Fruit fly (Drosophila melanogaster) whole organism, embryonic: ENCODE data around the gene yl.

Source experiments
- Bdp1 ChIP-seq: fragments of 200-800 bp; sonication (Bioruptor generic); optimal IDR thresholded peaks from 3 replicates; lab custom pipeline; 2016; ENCODE audit warnings: missing biosample characterization, missing genetic modification characterization
- CG12744 ChIP-seq: fragments of 200-800 bp; sonication (Bioruptor generic); optimal IDR thresholded peaks from 2 replicates; lab custom pipeline; 2016; ENCODE audit warnings: missing biosample characterization, missing genetic modification characterization
- CG13287 ChIP-seq: fragments of 200-800 bp; sonication (Bioruptor generic); IDR thresholded peaks from 2 replicates; pipeline ENCODE4 v1.3.6; 2022; ENCODE audit warnings: missing biosample characterization, missing genetic modification characterization; ENCODE audit not compliant: partially characterized antibody
- CG1529 ChIP-seq: fragments of 200-800 bp; sonication (Bioruptor generic); optimal IDR thresholded peaks from 3 replicates; lab custom pipeline; 2018; ENCODE audit warnings: missing biosample characterization, missing genetic modification characterization
- CG17359 ChIP-seq: fragments of 200-800 bp; sonication (Bioruptor generic); optimal IDR thresholded peaks from 3 replicates; lab custom pipeline; 2018; ENCODE audit warnings: missing biosample characterization, mild to moderate bottlenecking, missing genetic modification characterization, moderate library complexity
- CG17568 ChIP-seq: fragments of 200-800 bp; sonication (Bioruptor generic); optimal IDR thresholded peaks from 2 replicates; lab custom pipeline; 2018; ENCODE audit warnings: missing biosample characterization, mild to moderate bottlenecking, missing genetic modification characterization, moderate library complexity
- CG1792 ChIP-seq: fragments of 200-800 bp; sonication (Bioruptor generic); optimal IDR thresholded peaks from 2 replicates; lab custom pipeline; 2016; ENCODE audit warnings: missing biosample characterization, missing genetic modification characterization
- CG31224 ChIP-seq: fragments of 200-800 bp; sonication (Bioruptor generic); IDR thresholded peaks from 2 replicates; pipeline ENCODE4 v1.3.6; 2022; ENCODE audit warnings: missing biosample characterization, missing genetic modification characterization
- CG32532 ChIP-seq: fragments of 200-800 bp; sonication (Bioruptor generic); IDR thresholded peaks from 2 replicates; pipeline ENCODE4 v1.3.6; 2022; ENCODE audit warnings: missing biosample characterization, missing genetic modification characterization
- CG3407 ChIP-seq: fragments of 200-800 bp; sonication (Bioruptor generic); optimal IDR thresholded peaks from 2 replicates; lab custom pipeline; 2018; ENCODE audit warnings: missing biosample characterization, mild to moderate bottlenecking, missing genetic modification characterization
- CG4360 ChIP-seq: fragments of 200-800 bp; sonication (Bioruptor generic); IDR thresholded peaks from 2 replicates; pipeline ENCODE4 v1.3.6; 2022; ENCODE audit warnings: missing biosample characterization, missing genetic modification characterization
- CG4404 ChIP-seq: fragments of 200-800 bp; sonication (Bioruptor generic); IDR thresholded peaks from 2 replicates; pipeline ENCODE4 v1.3.6; 2022; ENCODE audit warnings: missing biosample characterization, missing genetic modification characterization
- CG4617 ChIP-seq: fragments of 200-800 bp; sonication (Bioruptor generic); optimal IDR thresholded peaks from 3 replicates; lab custom pipeline; 2016; ENCODE audit warnings: missing biosample characterization, missing genetic modification characterization, borderline replicate concordance
- CG5180 ChIP-seq: fragments of 200-800 bp; sonication (Bioruptor generic); optimal IDR thresholded peaks from 3 replicates; lab custom pipeline; 2017; ENCODE audit warnings: missing biosample characterization, missing genetic modification characterization, mild to moderate bottlenecking, moderate library complexity, missing genetic modification reagents
- CG7372 ChIP-seq: fragments of 200-800 bp; sonication (Bioruptor generic); IDR thresholded peaks from 2 replicates; pipeline ENCODE4 v1.3.6; 2022; ENCODE audit warnings: missing biosample characterization, missing genetic modification characterization
- CG8290 ChIP-seq, 3 experiments: fragments of 200-800 bp; sonication (Bioruptor generic); optimal IDR thresholded peaks; 2 replicates each; lab custom pipeline; 2016 to 2019; ENCODE audit warnings: missing biosample characterization in 3 of 3, missing genetic modification characterization in 3 of 3, mild to moderate bottlenecking in 2 of 3, moderate library complexity in 1 of 3
- CG8924 ChIP-seq: fragments of 200-800 bp; optimal IDR thresholded peaks from 3 replicates; lab custom pipeline; 2019; ENCODE audit warnings: missing biosample characterization, mild to moderate bottlenecking, missing genetic modification characterization, moderate library complexity
- CTCF ChIP-seq: fragments of 200-800 bp; sonication (Bioruptor generic); optimal IDR thresholded peaks from 2 replicates; lab custom pipeline; 2017; ENCODE audit warnings: missing biosample characterization, mild to moderate bottlenecking, missing genetic modification characterization, moderate library complexity
- Dad ChIP-seq: fragments of 200-800 bp; sonication (Bioruptor generic); optimal IDR thresholded peaks from 3 replicates; lab custom pipeline; 2016; ENCODE audit warnings: missing biosample characterization, missing genetic modification characterization
- Drgx ChIP-seq: fragments of 200-800 bp; sonication (Bioruptor generic); IDR thresholded peaks from 2 replicates; pipeline ENCODE4 v1.3.6; 2022; ENCODE audit warnings: missing biosample characterization, missing genetic modification characterization
- HLH3B ChIP-seq: fragments of 200-800 bp; sonication (Bioruptor generic); IDR thresholded peaks from 2 replicates; pipeline ENCODE4 v1.3.6; 2022; ENCODE audit warnings: missing biosample characterization, missing genetic modification characterization
- Hmx ChIP-seq: fragments of 200-800 bp; sonication (Bioruptor generic); optimal IDR thresholded peaks from 2 replicates; lab custom pipeline; 2016; ENCODE audit warnings: missing biosample characterization, missing genetic modification characterization
- Hr39 ChIP-seq: fragments of >200 bp; optimal IDR thresholded peaks from 2 replicates; lab custom pipeline; 2017
- Lim3 ChIP-seq: fragments of 200-800 bp; sonication (Bioruptor generic); IDR thresholded peaks from 2 replicates; pipeline ENCODE4 v1.3.6; 2022; ENCODE audit warnings: missing biosample characterization, missing genetic modification characterization
- Med ChIP-seq: fragments of 200-800 bp; sonication (Bioruptor generic); peaks from one replicate; lab custom pipeline; 2016; ENCODE audit warnings: missing biosample characterization, missing genetic modification characterization, mild to moderate bottlenecking, inconsistent platforms, moderate library complexity
- Oli ChIP-seq: fragments of 200-800 bp; sonication (Bioruptor generic); optimal IDR thresholded peaks from 2 replicates; lab custom pipeline; 2018; ENCODE audit warnings: missing biosample characterization, mild to moderate bottlenecking, missing genetic modification characterization, moderate library complexity
- Optix ChIP-seq: fragments of 200-800 bp; sonication (Bioruptor generic); IDR thresholded peaks from 3 replicates; pipeline ENCODE4 v1.3.6; 2022; ENCODE audit warnings: missing biosample characterization, missing genetic modification characterization
- PHDP ChIP-seq: fragments of 200-800 bp; sonication (Bioruptor generic); optimal IDR thresholded peaks from 3 replicates; lab custom pipeline; 2018; ENCODE audit warnings: missing biosample characterization, mild to moderate bottlenecking, missing genetic modification characterization, moderate library complexity
- Six4 ChIP-seq: fragments of 200-800 bp; sonication (Bioruptor generic); optimal IDR thresholded peaks from 2 replicates; lab custom pipeline; 2016; ENCODE audit warnings: missing biosample characterization, missing genetic modification characterization
- Ssrp ChIP-seq: fragments of 200-800 bp; sonication (Bioruptor generic); optimal IDR thresholded peaks from 2 replicates; lab custom pipeline; 2018; ENCODE audit warnings: missing biosample characterization, mild to moderate bottlenecking, missing genetic modification characterization, moderate library complexity
- Trl ChIP-seq, 3 experiments: fragments of >200 bp in 2 of 3; fragments of 200-800 bp in 1 of 3; sonication (Bioruptor generic) in 1 of 3; optimal IDR thresholded peaks; 2 replicates in 1 of 3; 3 replicates in 2 of 3; lab custom pipeline; 2016 to 2017; ENCODE audit warnings: missing biosample characterization in 1 of 3, missing genetic modification characterization in 1 of 3
- aop ChIP-seq: fragments of 200-800 bp; sonication (Bioruptor generic); IDR thresholded peaks from 2 replicates; pipeline ENCODE4 v1.3.6; 2022; ENCODE audit warnings: missing biosample characterization, missing genetic modification characterization
- ash1 ChIP-seq: fragments of 200-800 bp; sonication (Bioruptor generic); optimal IDR thresholded peaks from 2 replicates; lab custom pipeline; 2018; ENCODE audit warnings: missing biosample characterization, mild to moderate bottlenecking, missing genetic modification characterization
- cg ChIP-seq: fragments of 200-800 bp; sonication (Bioruptor generic); optimal IDR thresholded peaks from 3 replicates; lab custom pipeline; 2019; ENCODE audit warnings: missing biosample characterization, mild to moderate bottlenecking, missing genetic modification characterization, moderate library complexity
- chinmo ChIP-seq: fragments of 200-800 bp; sonication (Bioruptor generic); IDR thresholded peaks from 4 replicates; pipeline ENCODE4 v1.3.6; 2022; ENCODE audit warnings: missing biosample characterization, missing genetic modification characterization; ENCODE audit not compliant: partially characterized antibody
- dmrt99B ChIP-seq: fragments of 200-800 bp; sonication (Bioruptor generic); optimal IDR thresholded peaks from 2 replicates; lab custom pipeline; 2018; ENCODE audit warnings: missing biosample characterization, mild to moderate bottlenecking, missing genetic modification characterization, moderate library complexity
- klu ChIP-seq: fragments of 200-800 bp; sonication (Bioruptor generic); IDR thresholded peaks from 2 replicates; pipeline ENCODE4 v1.3.6; 2022; ENCODE audit warnings: missing biosample characterization, missing genetic modification characterization
- lab ChIP-seq: fragments of 200-800 bp; sonication (Bioruptor generic); optimal IDR thresholded peaks from 3 replicates; lab custom pipeline; 2017; ENCODE audit warnings: missing biosample characterization, missing genetic modification characterization, mild to moderate bottlenecking, moderate library complexity, missing genetic modification reagents
- nau ChIP-seq: fragments of 200-800 bp; sonication (Bioruptor generic); optimal IDR thresholded peaks from 3 replicates; lab custom pipeline; 2017; ENCODE audit warnings: missing biosample characterization, mild to moderate bottlenecking, missing genetic modification characterization, missing genetic modification reagents
- nerfin-1 ChIP-seq: fragments of 200-800 bp; sonication (Bioruptor generic); optimal IDR thresholded peaks from 3 replicates; lab custom pipeline; 2019; ENCODE audit warnings: missing biosample characterization, mild to moderate bottlenecking, missing genetic modification characterization, moderate library complexity
- nom ChIP-seq: fragments of 200-800 bp; sonication (Bioruptor generic); optimal IDR thresholded peaks from 2 replicates; lab custom pipeline; 2017; ENCODE audit warnings: missing biosample characterization, missing genetic modification characterization, mild to moderate bottlenecking, moderate library complexity, missing genetic modification reagents
- odd ChIP-seq: fragments of 200-800 bp; sonication (Bioruptor generic); optimal IDR thresholded peaks from 2 replicates; lab custom pipeline; 2017; ENCODE audit warnings: missing biosample characterization, mild to moderate bottlenecking, missing genetic modification characterization
- onecut ChIP-seq: fragments of 200-800 bp; sonication (Bioruptor generic); IDR thresholded peaks from 2 replicates; pipeline ENCODE4 v1.3.6; 2022; ENCODE audit warnings: missing biosample characterization, missing genetic modification characterization
- run ChIP-seq: fragments of 200-800 bp; sonication (Bioruptor generic); optimal IDR thresholded peaks from 3 replicates; lab custom pipeline; 2018; ENCODE audit warnings: missing biosample characterization, mild to moderate bottlenecking, missing genetic modification characterization
- shn ChIP-seq: fragments of 200-800 bp; sonication (Bioruptor generic); optimal IDR thresholded peaks from 3 replicates; lab custom pipeline; 2016; ENCODE audit warnings: missing biosample characterization, missing genetic modification characterization
- slp2 ChIP-seq: fragments of 200-800 bp; sonication (Bioruptor generic); optimal IDR thresholded peaks from 2 replicates; lab custom pipeline; 2016; ENCODE audit warnings: missing biosample characterization, missing genetic modification characterization
- tx ChIP-seq: fragments of 200-800 bp; sonication (Bioruptor generic); optimal IDR thresholded peaks from 2 replicates; lab custom pipeline; 2016; ENCODE audit warnings: missing biosample characterization, missing genetic modification characterization
- unpg ChIP-seq: fragments of 200-800 bp; sonication (Bioruptor generic); optimal IDR thresholded peaks from 3 replicates; lab custom pipeline; 2018; ENCODE audit warnings: missing biosample characterization, mild to moderate bottlenecking, missing genetic modification characterization, moderate library complexity
- zf30C ChIP-seq: fragments of 200-800 bp; sonication (Bioruptor generic); optimal IDR thresholded peaks from 3 replicates; lab custom pipeline; 2018; ENCODE audit warnings: missing biosample characterization, mild to moderate bottlenecking, missing genetic modification characterization

yl gene

DNA sequence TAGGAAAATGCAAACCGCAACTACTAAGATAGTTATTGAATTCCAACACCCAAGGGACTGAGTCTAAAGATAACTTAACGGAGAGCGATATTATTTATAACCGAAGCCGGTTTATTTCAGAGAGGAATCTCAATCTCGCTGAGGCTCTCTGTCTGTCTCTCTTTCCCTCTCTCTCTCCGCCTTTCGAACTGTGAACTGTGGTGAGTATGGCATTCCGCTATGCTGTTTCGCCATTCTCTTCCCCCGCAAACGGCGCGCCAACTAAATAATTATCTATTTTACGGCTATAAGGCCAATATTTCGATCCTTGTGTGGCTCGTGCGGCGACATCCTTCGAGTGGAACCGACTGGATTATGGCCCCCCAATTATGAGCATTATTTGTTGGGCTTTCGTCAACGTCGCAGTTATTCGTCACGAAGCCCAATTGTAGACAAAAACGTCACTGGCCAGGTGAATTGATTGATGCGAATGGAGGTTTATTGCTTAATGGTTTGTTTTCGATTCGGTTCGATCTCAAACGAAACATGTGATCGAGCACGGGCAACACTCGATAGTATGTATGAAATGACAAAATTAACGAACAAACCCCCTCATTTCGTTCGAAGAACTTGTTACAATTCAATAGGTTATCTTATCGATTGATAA lies 19.3 kb downstream of the yl start (continued):
- TF ChIP-seq CG32532 (GFP tag; lab: Robert Waterston, UW) = peak; percentile 11; the same call in 1 of the 2 replicates
- TF ChIP-seq CG8924 = no peak
- TF ChIP-seq CTCF (GFP tag; lab: Kevin White, UChicago) = no peak
- peak; percentile 4 for TF ChIP-seq cg (GFP tag; lab: Kevin White, UChicago)
- TF ChIP-seq Trl (optimal IDR thresholded peaks at IDR 0.05; lab: Kevin White, UChicago) = peak; percentile 85 to 94
- no peak for TF ChIP-seq Trl (GFP tag; optimal IDR thresholded peaks at IDR 0.05; lab: Kevin White, UChicago)
- peak; percentile 62 for TF ChIP-seq nerfin-1 (tag; lab: Kevin White, UChicago)
- no peak for TF ChIP-seq Dad (GFP tag; lab: Kevin White, UChicago)
- peak; percentile 69 for TF ChIP-seq nom (GFP tag; lab: Kevin White, UChicago)
- peak; percentile 92 for TF ChIP-seq CG5180 (GFP tag; lab: Kevin White, UChicago)
- TF ChIP-seq run (tag; lab: Kevin White, UChicago) = no peak
- no peak for TF ChIP-seq tx
- TF ChIP-seq ash1 (GFP tag; lab: Kevin White, UChicago) = no peak
- TF ChIP-seq CG8290 (GFP tag; optimal IDR thresholded peaks at IDR 0.05; lab: Kevin White, UChicago) = no peak
- peak in 1 of 2 experiments; percentile 13 for TF ChIP-seq CG8290 (tag; optimal IDR thresholded peaks at IDR 0.05; lab: Kevin White, UChicago)
- no peak for TF ChIP-seq slp2 (GFP tag; lab: Kevin White, UChicago)
- peak; percentile 57 for TF ChIP-seq Med (GFP tag; lab: Kevin White, UChicago)
- TF ChIP-seq Oli (tag; lab: Kevin White, UChicago) = no peak
- TF ChIP-seq CG13287 (GFP tag; lab: Robert Waterston, UW) = no peak; the same call in 1 of the 2 replicates
- no peak for TF ChIP-seq CG4617
- TF ChIP-seq Hr39 (lab: Kevin White, UChicago) = no peak
- TF ChIP-seq CG7372 = no peak
- TF ChIP-seq CG31224 = no peak
- TF ChIP-seq CG17568 (GFP tag; lab: Kevin White, UChicago) = peak; percentile 4
- TF ChIP-seq lab = peak; percentile 24
- TF ChIP-seq CG1529 = no peak
- no peak for TF ChIP-seq Lim3 (GFP tag; lab: Robert Waterston, UW)
- no peak for TF ChIP-seq aop
- TF ChIP-seq Optix = no peak
- TF ChIP-seq chinmo (GFP tag; lab: Robert Waterston, UW) = peak; percentile 78; the same call in 2 of the 4 replicates
- no peak for TF ChIP-seq Drgx (GFP tag; lab: Robert Waterston, UW)

DNA sequence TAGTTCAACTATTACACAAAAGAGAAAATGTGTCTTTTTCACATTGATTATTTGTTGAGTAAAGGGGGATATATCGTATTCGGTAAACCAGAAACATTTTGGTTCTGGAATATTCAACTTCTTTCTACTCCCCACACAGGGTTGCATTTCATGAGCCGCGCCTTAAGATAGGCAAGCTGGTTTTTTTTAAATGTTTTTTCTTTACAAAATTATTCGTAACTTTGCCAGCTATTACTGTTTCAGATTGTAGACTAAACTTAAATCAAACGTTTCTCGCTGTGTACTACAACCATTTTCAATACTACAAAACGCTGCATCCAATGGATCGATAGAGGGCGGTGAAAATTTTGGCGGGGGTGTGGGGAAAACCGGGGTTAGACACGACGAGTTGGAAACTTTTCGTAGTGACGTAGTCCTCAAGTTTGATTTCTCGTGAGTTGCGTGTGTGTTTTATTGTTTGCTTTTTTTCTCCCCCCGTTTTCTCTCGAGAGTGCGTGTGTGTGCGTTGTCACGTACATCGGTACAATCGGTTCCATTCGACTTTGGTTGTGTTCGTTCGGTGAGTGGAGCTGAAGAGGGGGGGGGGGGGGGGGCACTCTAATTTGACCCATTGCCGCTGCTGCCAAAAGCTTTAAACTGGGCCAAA lies 20.6 kb downstream of the yl start:
- TF ChIP-seq klu (no peak), CG3407 (GFP tag; lab: Kevin White, UChicago) (peak; percentile 24), odd (GFP tag; lab: Kevin White, UChicago) (no peak), Six4 (no peak), nau (no peak), CG4404 (no peak), dmrt99B (tag; lab: Kevin White, UChicago) (peak; percentile 64), CG12744 (GFP tag; lab: Kevin White, UChicago) (no peak), PHDP (tag; lab: Kevin White, UChicago) (peak; percentile 22), CG4360 (GFP tag; lab: Robert Waterston, UW) (no peak), Ssrp (tag; lab: Kevin White, UChicago) (peak; percentile 35), Oli (tag; lab: Kevin White, UChicago) (peak; percentile 46), CG17359 (tag; lab: Kevin White, UChicago) (peak; percentile 44), unpg (peak; percentile 52), shn (GFP tag; lab: Kevin White, UChicago) (peak; percentile 24), zf30C (GFP tag; lab: Kevin White, UChicago) (peak; percentile 19), CG1792 (GFP tag; lab: Kevin White, UChicago) (no peak), Bdp1 (GFP tag; lab: Kevin White, UChicago) (no peak), CG1529 (peak; percentile 15), Hmx (GFP tag; lab: Kevin White, UChicago) (no peak), HLH3B (GFP tag; lab: Robert Waterston, UW) (peak; percentile 36; the same call in 1 of the 2 replicates), onecut (peak; percentile 89), CG4617 (no peak)
